Worm (Caenorhabditis elegans) whole organism, late embryonic: ENCODE data around the gene nhr-135.

ENCODE experiments used
- F13H6.1 ChIP-seq: sonication (generic microtip); optimal IDR thresholded peaks from 2 replicates; lab custom pipeline; 2016; ENCODE audit warnings: missing genetic modification characterization, missing compliant biosample characterization
- Y22D7AL.16 ChIP-seq: sonication (generic microtip); optimal IDR thresholded peaks from 2 replicates; lab custom pipeline; 2016; ENCODE audit warnings: missing genetic modification characterization, missing compliant biosample characterization
- ahr-1 ChIP-seq: sonication (generic microtip); optimal IDR thresholded peaks from 2 replicates; lab custom pipeline; 2016; ENCODE audit warnings: missing genetic modification characterization, missing compliant biosample characterization
- ceh-14 ChIP-seq: sonication (generic microtip); optimal IDR thresholded peaks from 2 replicates; lab custom pipeline; 2016; ENCODE audit warnings: missing genotype, missing genetic modification characterization, missing compliant biosample characterization
- ceh-31 ChIP-seq: sonication (generic microtip); optimal IDR thresholded peaks from 2 replicates; lab custom pipeline; 2016; ENCODE audit warnings: missing genetic modification characterization, missing compliant biosample characterization
- ceh-9 ChIP-seq: sonication (generic microtip); optimal IDR thresholded peaks from 2 replicates; lab custom pipeline; 2016; ENCODE audit warnings: mild to moderate bottlenecking, missing genetic modification characterization, inconsistent platforms, missing compliant biosample characterization
- elt-4 ChIP-seq: sonication (generic microtip); optimal IDR thresholded peaks from 2 replicates; lab custom pipeline; 2016; ENCODE audit warnings: missing genetic modification characterization, missing compliant biosample characterization
- ets-4 ChIP-seq: sonication (generic microtip); optimal IDR thresholded peaks from 2 replicates; lab custom pipeline; 2016; ENCODE audit warnings: missing genetic modification characterization, missing compliant biosample characterization
- fax-1 ChIP-seq: sonication (generic microtip); optimal IDR thresholded peaks from 2 replicates; lab custom pipeline; 2016; ENCODE audit warnings: missing genotype, missing genetic modification characterization, missing compliant biosample characterization
- fkh-6 ChIP-seq: sonication (generic microtip); optimal IDR thresholded peaks from 2 replicates; lab custom pipeline; 2016; ENCODE audit warnings: missing genetic modification characterization, missing compliant biosample characterization
- hlh-6 ChIP-seq: sonication (generic microtip); optimal IDR thresholded peaks from 2 replicates; lab custom pipeline; 2016; ENCODE audit warnings: missing genotype, missing genetic modification characterization, missing compliant biosample characterization
- lim-6 ChIP-seq: sonication (generic microtip); optimal IDR thresholded peaks from 2 replicates; lab custom pipeline; 2016; ENCODE audit warnings: missing genetic modification characterization, missing compliant biosample characterization
- madf-2 ChIP-seq: sonication (generic microtip); optimal IDR thresholded peaks from 2 replicates; lab custom pipeline; 2017; ENCODE audit warnings: missing genetic modification characterization, missing compliant biosample characterization
- nhr-11 ChIP-seq: fragments of 150-350 bp; optimal IDR thresholded peaks from 2 replicates; lab custom pipeline; 2014; ENCODE audit warnings: missing biosample characterization, missing genetic modification characterization
- npax-4 ChIP-seq: sonication (generic microtip); optimal IDR thresholded peaks from 2 replicates; lab custom pipeline; 2016; ENCODE audit warnings: missing genetic modification characterization, missing compliant biosample characterization
- odd-2 ChIP-seq: sonication (generic microtip); optimal IDR thresholded peaks from 2 replicates; lab custom pipeline; 2017; ENCODE audit warnings: antibody characterized with exemption, mild to moderate bottlenecking, missing genetic modification characterization, missing compliant biosample characterization
- pag-3 ChIP-seq: sonication (generic microtip); optimal IDR thresholded peaks from 2 replicates; lab custom pipeline; 2016; ENCODE audit warnings: missing compliant biosample characterization, missing genetic modification characterization, borderline replicate concordance
- pha-4 ChIP-seq: fragments of 150-350 bp; optimal IDR thresholded peaks from 2 replicates; lab custom pipeline; 2018; ENCODE audit warnings: missing biosample characterization, missing genetic modification reagents, missing genetic modification characterization
- pqm-1 ChIP-seq: sonication (generic microtip); optimal IDR thresholded peaks from 2 replicates; lab custom pipeline; 2016; ENCODE audit warnings: missing genetic modification characterization, missing compliant biosample characterization
- pros-1 ChIP-seq: fragments of 150-350 bp; optimal IDR thresholded peaks from 2 replicates; lab custom pipeline; 2014; ENCODE audit warnings: missing biosample characterization, missing genetic modification reagents, missing genetic modification characterization
- sox-4 ChIP-seq: sonication (generic microtip); optimal IDR thresholded peaks from 2 replicates; lab custom pipeline; 2017; ENCODE audit warnings: mild to moderate bottlenecking, missing genetic modification characterization, inconsistent platforms, missing compliant biosample characterization
- tbx-2 ChIP-seq: sonication (generic microtip); optimal IDR thresholded peaks from 2 replicates; lab custom pipeline; 2016; ENCODE audit warnings: missing genetic modification characterization, missing compliant biosample characterization
- tbx-7 ChIP-seq: sonication (generic microtip); optimal IDR thresholded peaks from 2 replicates; lab custom pipeline; 2016; ENCODE audit warnings: missing genotype, missing genetic modification characterization, missing compliant biosample characterization
- unc-3 ChIP-seq, 2 experiments: fragments of 200-800 bp in 1 of 2; sonication (Bioruptor generic) in 1 of 2; sonication (generic microtip) in 1 of 2; conservative IDR thresholded peaks in 1 of 2; optimal IDR thresholded peaks in 1 of 2; 2 replicates each; pipeline versions ENCODE4 v1.3.6 to Lab custom; 2016 to 2022; ENCODE audit warnings: missing compliant biosample characterization in 2 of 2, missing genetic modification characterization in 2 of 2, missing genetic modification reagents in 1 of 2
- ztf-16 ChIP-seq: sonication (generic microtip); optimal IDR thresholded peaks from 2 replicates; lab custom pipeline; 2017; ENCODE audit warnings: missing genetic modification characterization, missing compliant biosample characterization

Gene nhr-135

ce11 chrV:7047512-7047911 is 46.1 kb downstream of the nhr-135 start, which contains the start of gene F20A1.8:
Gene F20A1.8, minus strand, starts transcription at chrV:7047612.
- TF ChIP-seq fkh-6 (tag; lab: Kevin White, UChicago) = no peak
- no peak for TF ChIP-seq madf-2 (tag; lab: Kevin White, UChicago)
- no peak for TF ChIP-seq ceh-9 (tag; lab: Kevin White, UChicago)
- TF ChIP-seq npax-4 = no peak
- no peak for TF ChIP-seq pag-3
- TF ChIP-seq ztf-16 (tag; lab: Kevin White, UChicago) = no peak
- TF ChIP-seq Y22D7AL.16 (tag; lab: Kevin White, UChicago) = no peak
- no peak for TF ChIP-seq ets-4 (tag; lab: Kevin White, UChicago)
- TF ChIP-seq hlh-6 (tag; lab: Kevin White, UChicago) = no peak
- no peak for TF ChIP-seq tbx-7
- TF ChIP-seq fax-1 (tag; lab: Kevin White, UChicago) = no peak
- no peak for TF ChIP-seq nhr-11
- no peak for TF ChIP-seq elt-4 (tag; lab: Kevin White, UChicago)

- TF ChIP-seq odd-2 = no peak
- TF ChIP-seq pha-4 = no peak
- no peak for TF ChIP-seq tbx-2 (tag; lab: Kevin White, UChicago)
- TF ChIP-seq nhr-11 = no peak
- TF ChIP-seq pros-1 = no peak
- no peak for TF ChIP-seq sox-4 (tag; lab: Kevin White, UChicago)
- no peak for TF ChIP-seq ceh-9 (tag; lab: Kevin White, UChicago)
- TF ChIP-seq ceh-14 (tag; lab: Kevin White, UChicago) = no peak
- TF ChIP-seq pqm-1 (tag; lab: Kevin White, UChicago) = no peak
- TF ChIP-seq F13H6.1 (tag; lab: Kevin White, UChicago) = no peak
- TF ChIP-seq ztf-16 (tag; lab: Kevin White, UChicago) = no peak
- no peak for TF ChIP-seq unc-3 (GFP tag; conservative IDR thresholded peaks at IDR 0.05; lab: Robert Waterston, UW)
- TF ChIP-seq unc-3 (tag; optimal IDR thresholded peaks at IDR 0.05; lab: Kevin White, UChicago) = no peak
- no peak for TF ChIP-seq ceh-31 (tag; lab: Kevin White, UChicago)
- TF ChIP-seq ahr-1 (tag; lab: Kevin White, UChicago) = no peak
- no peak for TF ChIP-seq lim-6 (tag; lab: Kevin White, UChicago)
- no peak for TF ChIP-seq fkh-6 (tag; lab: Kevin White, UChicago)
- no peak for TF ChIP-seq fax-1 (tag; lab: Kevin White, UChicago)
- TF ChIP-seq, all 69 proteins: peak for 0
Measured at ce11 chrV:7046005-7046404, 47.6 kb downstream of the nhr-135 start, which contains the start of gene F20A1.2. Gene F20A1.2, plus strand, starts transcription at chrV:7046305.
